Fruit fly (Drosophila melanogaster) S2 (cell line): ENCODE data around the gene CG16700.

Experiments
- CG8478 ChIP-seq: fragments of >200 bp; optimal IDR thresholded peaks from 2 replicates; lab custom pipeline; 2018
- CTCF ChIP-seq, 2 experiments: fragments of >200 bp; optimal IDR thresholded peaks; 2 replicates each; lab custom pipeline; 2018

The CG16700 gene

dm6 chrX:17091062-17091904, at the start of gene CG16700, which contains the start of gene CG4991:
Gene CG16700 (plus strand): TSS chrX:17091854.
Gene CG4991 (plus strand): TSS chrX:17091854.
- TF ChIP-seq CG8478: no peak
- peak; percentile 78 to 87 for TF ChIP-seq CTCF (optimal IDR thresholded peaks at IDR 0.05; lab: Kevin White, UChicago)

dm6 chrX:17047730-17048577, 43.7 kb upstream of the CG16700 start:
- TF ChIP-seq CTCF (optimal IDR thresholded peaks at IDR 0.05; lab: Kevin White, UChicago) (no peak), CG8478 (no peak)

dm6 chrX:17066632-17067031, 25.0 kb upstream of the CG16700 start, which contains the start of gene CG45002:
Gene CG45002 (minus strand): TSS chrX:17066732.
- TF ChIP-seq CG8478 (no peak), CTCF (optimal IDR thresholded peaks at IDR 0.05; lab: Kevin White, UChicago) (no peak)

dm6 chrX:17068423-17068822, 23.2 kb upstream of the CG16700 start, which contains the start of gene CG43077:
Gene CG43077 (minus strand): TSS chrX:17068523.
- TF ChIP-seq CG8478: no peak
- TF ChIP-seq CTCF (optimal IDR thresholded peaks at IDR 0.05; lab: Kevin White, UChicago): no peak

dm6 chrX:17076449-17077289, 15.0 kb upstream of the CG16700 start:
- TF ChIP-seq CTCF (optimal IDR thresholded peaks at IDR 0.05; lab: Kevin White, UChicago) (no peak), CG8478 (no peak)

dm6 chrX:17077290-17078138, 14.1 kb upstream of the CG16700 start, which contains the start of gene wcy:
Gene wcy (minus strand): TSS chrX:17077897.
- TF ChIP-seq CG8478 (no peak), CTCF (optimal IDR thresholded peaks at IDR 0.05; lab: Kevin White, UChicago) (peak; percentile 95 to 98)

- TF ChIP-seq CG8478: no peak
- TF ChIP-seq CTCF (optimal IDR thresholded peaks at IDR 0.05; lab: Kevin White, UChicago): no peak
These were observed 13.3 kb upstream of the CG16700 start, which contains the start of gene CG4949 for dm6 chrX:17078139-17078977. Gene CG4949 (plus strand): TSS chrX:17078836.

- TF ChIP-seq CTCF (optimal IDR thresholded peaks at IDR 0.05; lab: Kevin White, UChicago) (no peak), CG8478 (no peak)
These were observed 10.5 kb upstream of the CG16700 start, which contains the start of gene CG4955 for dm6 chrX:17081147-17081546. Gene CG4955 (plus strand): TSS chrX:17081447.

dm6 chrX:17087575-17087974, 4.1 kb upstream of the CG16700 start, which contains the start of gene CG8945:
Gene CG8945 (minus strand): TSS chrX:17087675.
- no peak for TF ChIP-seq CTCF (optimal IDR thresholded peaks at IDR 0.05; lab: Kevin White, UChicago)
- no peak for TF ChIP-seq CG8478

- TF ChIP-seq CG8478: no peak
- TF ChIP-seq CTCF (optimal IDR thresholded peaks at IDR 0.05; lab: Kevin White, UChicago): no peak
These were observed 1.1 kb upstream of the CG16700 start for dm6 chrX:17090585-17090984.

- TF ChIP-seq CG8478 (no peak), CTCF (optimal IDR thresholded peaks at IDR 0.05; lab: Kevin White, UChicago) (no peak)
These were observed 1.8 kb downstream of the CG16700 start for dm6 chrX:17093431-17093830.

- TF ChIP-seq CG8478: no peak
- TF ChIP-seq CTCF (optimal IDR thresholded peaks at IDR 0.05; lab: Kevin White, UChicago): no peak
These were observed 2.3 kb downstream of the CG16700 start for dm6 chrX:17093900-17094446.
